Worm (Caenorhabditis elegans): ENCODE results near the gene F35E8.9.
"Not testable (repeated sequence)": the region's sequence is repeated elsewhere in the genome, so short reads cannot be mapped to it uniquely, and the experiment has no call there.

F35E8.9 gene

DNA sequence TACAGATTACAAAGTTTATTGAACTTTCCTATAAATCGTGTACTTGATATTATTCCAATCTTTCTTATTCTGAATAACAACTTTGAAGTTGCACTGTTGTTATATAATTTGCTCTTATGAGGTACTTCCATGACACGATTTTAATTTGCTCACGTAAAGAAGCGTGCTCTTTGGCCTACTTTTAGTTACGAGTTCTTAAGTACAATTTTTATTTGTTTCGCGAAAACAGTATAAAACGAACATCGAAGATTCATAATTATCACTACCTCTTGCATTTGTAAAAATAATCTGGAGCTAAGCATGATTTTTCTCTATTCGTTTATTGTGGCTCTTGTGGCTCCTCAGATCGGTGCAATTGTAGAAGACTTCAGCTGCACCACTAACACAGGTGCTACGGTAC, 3.6 kb downstream of the F35E8.9 start, which contains the start of gene F35E8.7:
TSS of gene F35E8.7 (plus strand) at position 301 of the 400 bp plus-strand sequence.
- no peak for TF ChIP-seq drap-1 (GFP tag; optimal IDR thresholded peaks at IDR 0.05)
- no peak for TF ChIP-seq unc-62 (GFP tag; optimal IDR thresholded peaks at IDR 0.05)
- TF ChIP-seq nhr-28 (tag; optimal IDR thresholded peaks at IDR 0.05): no peak
- no peak for TF ChIP-seq bed-3 (GFP tag; optimal IDR thresholded peaks at IDR 0.05)
- TF ChIP-seq hlh-1 (tag; optimal IDR thresholded peaks at IDR 0.05): no peak
- TF ChIP-seq unc-39 (tag; optimal IDR thresholded peaks at IDR 0.05): no peak
- no peak for TF ChIP-seq ceh-39 (tag; optimal IDR thresholded peaks at IDR 0.05)
- TF ChIP-seq ceh-83 (GFP tag; optimal IDR thresholded peaks at IDR 0.05): no peak
- TF ChIP-seq lsy-2 (tag; optimal IDR thresholded peaks at IDR 0.05): no peak
- TF ChIP-seq mls-2 (tag; optimal IDR thresholded peaks at IDR 0.05): no peak
- TF ChIP-seq zip-8 (tag; optimal IDR thresholded peaks at IDR 0.05): no peak

DNA sequence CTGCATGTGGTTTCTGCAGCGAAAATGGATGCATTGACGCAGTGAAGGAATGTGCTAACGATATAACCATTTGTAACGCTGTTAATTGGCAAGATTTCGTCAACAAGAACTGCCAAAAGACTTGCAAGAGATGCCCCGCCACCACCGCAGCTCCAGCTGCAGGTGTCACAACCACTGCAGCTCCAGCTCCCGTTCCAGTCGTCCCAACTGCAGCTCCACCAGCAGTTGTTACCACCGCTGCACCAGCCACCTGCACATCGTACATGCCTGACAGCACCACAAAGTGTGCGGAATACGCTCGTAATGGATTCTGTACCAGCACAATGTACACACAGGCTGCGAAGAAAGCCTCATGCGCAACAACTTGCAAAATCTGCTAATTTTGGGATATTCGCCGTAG, 4.7 kb downstream of the F35E8.9 start:
- TF ChIP-seq nhr-2 (tag; optimal IDR thresholded peaks at IDR 0.05) (no peak), unc-120 (tag; optimal IDR thresholded peaks at IDR 0.05; ENCODE audit: poor library complexity, severe bottlenecking) (no peak), mep-1 (tag; optimal IDR thresholded peaks at IDR 0.05) (no peak), lsy-2 (tag; optimal IDR thresholded peaks at IDR 0.05) (no peak), ham-2 (GFP tag; optimal IDR thresholded peaks at IDR 0.05) (no peak), nhr-237 (tag; optimal IDR thresholded peaks at IDR 0.05) (no peak), pha-4 (tag; optimal IDR thresholded peaks at IDR 0.05) (no peak), tbx-8 (GFP tag; optimal IDR thresholded peaks at IDR 0.05) (no peak), lin-32 (GFP tag; optimal IDR thresholded peaks at IDR 0.05) (no peak)

ce11 chrV:15911848-15912247, 5.5 kb downstream of the F35E8.9 start, which contains the start of gene F35E8.6:
F35E8.6 (plus strand) TSS chrV:15912148.
- TF ChIP-seq nhr-28 (tag; optimal IDR thresholded peaks at IDR 0.05) (no peak), ceh-83 (GFP tag; optimal IDR thresholded peaks at IDR 0.05) (no peak), tbx-8 (GFP tag; optimal IDR thresholded peaks at IDR 0.05) (no peak)

DNA sequence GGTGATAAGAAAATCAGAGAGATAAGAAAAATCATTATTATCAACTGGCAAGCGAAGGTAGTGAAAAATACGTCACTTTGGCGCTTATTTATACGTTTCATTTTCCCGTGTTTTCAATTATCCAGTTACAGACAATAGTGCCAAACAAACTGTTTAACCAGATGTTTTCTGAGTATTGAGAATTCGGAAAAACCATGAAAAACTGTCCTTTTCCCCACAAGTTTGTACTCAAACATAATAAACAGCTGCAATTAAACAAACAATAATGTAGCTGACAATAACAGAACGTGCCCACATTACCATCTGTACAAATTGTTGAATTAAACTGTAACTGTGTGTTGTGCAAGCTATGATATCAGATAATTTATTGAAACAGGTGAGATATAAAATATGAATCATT, 11.8 kb downstream of the F35E8.9 start, which contains the start of the genes F35E8.1 and F35E8.2:
TSS of gene F35E8.1 (minus strand) at position 101 of the 400 bp plus-strand sequence.
TSS of gene F35E8.2 (plus strand) at position 132 of the 400 bp plus-strand sequence.
- not testable (repeated sequence) for TF ChIP-seq ztf-11 (tag; optimal IDR thresholded peaks at IDR 0.05); bed-3 (GFP tag; optimal IDR thresholded peaks at IDR 0.05); nhr-2 (tag; optimal IDR thresholded peaks at IDR 0.05)

- no peak for TF ChIP-seq unc-39 (tag; optimal IDR thresholded peaks at IDR 0.05)
- no peak for TF ChIP-seq mls-2 (tag; optimal IDR thresholded peaks at IDR 0.05)
- no peak for TF ChIP-seq mab-5 (tag; optimal IDR thresholded peaks at IDR 0.05)
- no peak for TF ChIP-seq nhr-12 (tag; optimal IDR thresholded peaks at IDR 0.05)
- no peak for TF ChIP-seq lsy-2 (tag; optimal IDR thresholded peaks at IDR 0.05)
- TF ChIP-seq nhr-76 (tag; optimal IDR thresholded peaks at IDR 0.05): no peak
- no peak for TF ChIP-seq unc-120 (tag; optimal IDR thresholded peaks at IDR 0.05; ENCODE audit: poor library complexity, severe bottlenecking)
- no peak for TF ChIP-seq elt-3 (tag; optimal IDR thresholded peaks at IDR 0.05)
- no peak for TF ChIP-seq flh-1 (GFP tag; optimal IDR thresholded peaks at IDR 0.05)
These were observed 16.8 kb downstream of the F35E8.9 start for ce11 chrV:15900564-15900963.

DNA sequence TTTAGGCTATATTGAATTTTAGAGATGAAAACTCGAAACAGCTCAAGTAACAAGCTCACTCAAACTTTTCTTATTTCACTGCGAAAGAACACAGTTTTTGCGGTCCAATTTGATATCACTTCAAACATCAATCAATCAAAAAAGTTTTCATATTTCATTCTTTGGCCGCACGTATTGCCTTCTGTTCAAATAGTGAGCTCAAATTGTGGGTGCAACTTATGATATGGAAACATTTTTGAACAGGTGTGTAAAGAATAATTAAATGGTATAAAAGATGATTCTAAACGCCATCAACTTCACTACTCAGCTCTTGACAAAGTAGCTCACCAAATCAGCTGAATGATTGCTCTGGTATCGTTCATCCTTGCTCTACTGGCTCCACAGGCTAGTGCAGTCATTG, 17.7 kb downstream of the F35E8.9 start, which contains the start of gene T06C12.14:
TSS of gene T06C12.14 (plus strand) at position 301 of the 400 bp plus-strand sequence.
- TF ChIP-seq mls-2 (tag; optimal IDR thresholded peaks at IDR 0.05): no peak
- no peak for TF ChIP-seq flh-1 (GFP tag; optimal IDR thresholded peaks at IDR 0.05)
- TF ChIP-seq cnd-1 (tag; optimal IDR thresholded peaks at IDR 0.05): no peak
- no peak for TF ChIP-seq hlh-1 (tag; optimal IDR thresholded peaks at IDR 0.05)
- TF ChIP-seq lin-13 (tag; optimal IDR thresholded peaks at IDR 0.05): no peak
- no peak for TF ChIP-seq ceh-83 (GFP tag; optimal IDR thresholded peaks at IDR 0.05)
- TF ChIP-seq elt-1 (tag; optimal IDR thresholded peaks at IDR 0.05; ENCODE audit: borderline replicate concordance, insufficient read depth): no peak
- no peak for TF ChIP-seq nhr-237 (tag; optimal IDR thresholded peaks at IDR 0.05)
- TF ChIP-seq unc-62 (GFP tag; optimal IDR thresholded peaks at IDR 0.05): no peak
- no peak for TF ChIP-seq mab-5 (tag; optimal IDR thresholded peaks at IDR 0.05)
- TF ChIP-seq bed-3 (GFP tag; optimal IDR thresholded peaks at IDR 0.05): no peak
- no peak for TF ChIP-seq snpc-4 (tag; optimal IDR thresholded peaks at IDR 0.05)
- TF ChIP-seq ceh-43 (GFP tag; optimal IDR thresholded peaks at IDR 0.05): no peak
- TF ChIP-seq lin-32 (GFP tag; optimal IDR thresholded peaks at IDR 0.05): no peak
- TF ChIP-seq unc-120 (tag; optimal IDR thresholded peaks at IDR 0.05; ENCODE audit: poor library complexity, severe bottlenecking): no peak
- TF ChIP-seq drap-1 (GFP tag; optimal IDR thresholded peaks at IDR 0.05): no peak
- TF ChIP-seq nhr-28 (tag; optimal IDR thresholded peaks at IDR 0.05): no peak
- no peak for TF ChIP-seq pha-4 (tag; optimal IDR thresholded peaks at IDR 0.05)
- TF ChIP-seq ztf-11 (tag; optimal IDR thresholded peaks at IDR 0.05): no peak

Measured in whole organism, mixed stage, embryonic.